Fruit fly (Drosophila melanogaster): ENCODE results near the gene mkg-p.
A peak's percentile ranks its signal among the peaks of the same experiment; 100 is the strongest.

The mkg-p gene

DNA sequence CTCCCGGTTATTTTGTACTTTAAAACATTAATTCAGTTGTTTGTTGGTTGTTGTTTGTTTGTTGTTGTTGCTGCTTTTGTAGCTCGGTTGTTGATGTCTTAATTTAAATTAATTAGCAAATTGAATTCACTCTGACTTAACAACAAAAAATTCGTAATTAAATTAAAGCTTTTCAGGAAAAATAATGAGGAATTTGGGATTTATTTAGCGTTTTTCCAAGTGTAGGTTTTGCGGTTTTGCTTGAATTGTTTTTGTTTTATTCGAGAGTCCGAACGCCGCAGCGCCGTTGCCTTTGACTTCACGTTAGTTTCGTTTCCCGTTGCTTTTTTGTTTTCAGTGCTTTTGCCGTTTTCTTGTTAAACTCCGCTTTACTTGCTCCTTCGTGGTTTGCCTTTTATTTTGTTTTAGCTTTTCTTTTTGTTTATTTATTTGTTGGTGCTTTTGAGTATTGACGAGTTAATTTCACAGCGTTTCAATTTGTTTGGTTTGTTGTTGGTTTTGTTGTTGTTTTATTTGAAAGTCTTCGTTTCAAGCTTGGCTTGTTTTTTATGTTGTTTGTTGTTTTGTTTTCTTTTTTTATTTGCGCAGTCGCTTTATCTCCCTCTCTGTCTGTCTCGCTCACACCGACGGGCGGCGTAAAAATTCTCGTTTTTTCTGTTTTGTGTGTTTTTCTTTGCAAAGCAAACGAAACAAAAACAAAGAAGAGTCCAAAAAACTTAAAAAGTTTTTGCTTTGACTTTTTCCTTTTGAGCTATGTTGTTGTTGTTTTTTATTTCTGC, 35.9 kb upstream of the mkg-p start (continued):
- TF ChIP-seq Kr (GFP tag; optimal IDR thresholded peaks at IDR 0.05) (no peak), CG12071 (GFP tag; optimal IDR thresholded peaks at IDR 0.05) (no peak), CG3281 (GFP tag; optimal IDR thresholded peaks at IDR 0.05) (no peak), CG18619 (GFP tag; optimal IDR thresholded peaks at IDR 0.05) (peak; percentile 10), Dad (GFP tag; optimal IDR thresholded peaks at IDR 0.05) (peak; percentile 31), stc (GFP tag; IDR thresholded peaks at IDR 0.05) (peak; percentile 20; the same call in 1 of the 2 replicates), z (GFP tag; IDR thresholded peaks at IDR 0.05) (no peak), CG7372 (GFP tag; IDR thresholded peaks at IDR 0.05) (no peak), CG14965 (GFP tag; optimal IDR thresholded peaks at IDR 0.05; ENCODE audit: borderline replicate concordance) (no peak), CG8388 (GFP tag; optimal IDR thresholded peaks at IDR 0.05) (peak; percentile 28), shn (GFP tag; optimal IDR thresholded peaks at IDR 0.05) (peak; percentile 33), pzg (GFP tag; optimal IDR thresholded peaks at IDR 0.05) (no peak), CG2129 (GFP tag; IDR thresholded peaks at IDR 0.05; ENCODE audit: partially characterized antibody) (no peak), Hand (GFP tag; optimal IDR thresholded peaks at IDR 0.05) (no peak), CG16815 (GFP tag; optimal IDR thresholded peaks at IDR 0.05) (no peak), CG1603 (tag; optimal IDR thresholded peaks at IDR 0.05) (no peak), CG10209 (GFP tag; optimal IDR thresholded peaks at IDR 0.05) (no peak), CG10267 (tag; optimal IDR thresholded peaks at IDR 0.05) (peak; percentile 21), CG11247 (GFP tag; IDR thresholded peaks at IDR 0.05) (no peak), CG8924 (tag; optimal IDR thresholded peaks at IDR 0.05) (no peak), sr (GFP tag; IDR thresholded peaks at IDR 0.05) (no peak), crol (GFP tag; IDR thresholded peaks at IDR 0.05) (no peak), CG12744 (GFP tag; optimal IDR thresholded peaks at IDR 0.05) (peak; percentile 30), CG16779 (GFP tag; IDR thresholded peaks at IDR 0.05) (no peak), sc (optimal IDR thresholded peaks at IDR 0.05) (no peak), sc (GFP tag; optimal IDR thresholded peaks at IDR 0.05) (no peak), ATbp (GFP tag; optimal IDR thresholded peaks at IDR 0.05) (peak; percentile 75), CG7839 (tag; optimal IDR thresholded peaks at IDR 0.05) (no peak), CG3995 (GFP tag; optimal IDR thresholded peaks at IDR 0.05) (no peak), ci (GFP tag; IDR thresholded peaks at IDR 0.05) (peak; percentile 18; the same call in 1 of the 3 replicates), D (optimal IDR thresholded peaks at IDR 0.05) (no peak), D (GFP tag; optimal IDR thresholded peaks at IDR 0.05) (peak; percentile 4), CG17612 (GFP tag; IDR thresholded peaks at IDR 0.05) (no peak), br (optimal IDR thresholded peaks at IDR 0.05) (no peak), tap (tag; optimal IDR thresholded peaks at IDR 0.05) (no peak), nerfin-2 (GFP tag; IDR thresholded peaks at IDR 0.05; ENCODE audit: partially characterized antibody) (no peak), CG5245 (GFP tag; optimal IDR thresholded peaks at IDR 0.05) (no peak), phol (tag; optimal IDR thresholded peaks at IDR 0.05) (peak; percentile 28), cas (GFP tag; IDR thresholded peaks at IDR 0.05) (no peak), row (GFP tag; IDR thresholded peaks at IDR 0.05) (peak; percentile 47; the same call in 2 of the 3 replicates), NC2α (GFP tag; optimal IDR thresholded peaks at IDR 0.05) (no peak), ftz-f1 (GFP tag; optimal IDR thresholded peaks at IDR 0.05) (no peak), maf-S (GFP tag; optimal IDR thresholded peaks at IDR 0.05) (no peak), CG15479 (GFP tag; optimal IDR thresholded peaks at IDR 0.05) (no peak), Oaz (GFP tag; IDR thresholded peaks at IDR 0.05) (no peak), Opbp (GFP tag; IDR thresholded peaks at IDR 0.05; ENCODE audit: partially characterized antibody) (no peak), sob (GFP tag; IDR thresholded peaks at IDR 0.05) (no peak), CG12299 (tag; optimal IDR thresholded peaks at IDR 0.05) (no peak), sima (GFP tag; optimal IDR thresholded peaks at IDR 0.05) (peak; percentile 29), vvl (GFP tag; IDR thresholded peaks at IDR 0.05) (no peak; the same call in 1 of the 2 replicates), NC2β (GFP tag; optimal IDR thresholded peaks at IDR 0.05) (no peak)

Data from whole organism, embryonic.